Worm (Caenorhabditis elegans): Measurements from ENCODE around the gene F11G11.15.

DNA sequence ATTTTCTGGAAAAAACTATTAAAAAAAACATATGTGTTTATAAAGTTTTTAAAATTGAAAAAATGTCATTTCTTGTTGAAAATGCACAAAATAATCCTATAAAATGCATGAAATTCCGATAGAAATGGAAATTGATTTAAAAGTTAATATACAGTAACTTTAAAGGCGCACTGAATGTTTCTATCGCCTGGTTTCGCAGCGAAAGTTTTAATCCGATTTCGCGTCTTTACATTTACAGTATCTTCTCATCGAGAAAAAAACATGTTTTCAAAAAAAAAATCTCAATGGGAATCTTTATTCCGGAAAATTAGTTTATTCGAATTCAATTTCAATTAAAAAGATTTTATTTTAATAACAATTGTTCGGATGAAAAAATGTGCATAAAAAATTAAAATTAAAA lies 39.6 kb downstream of the F11G11.15 start, which contains the start of gene R05F9.11:
- TF ChIP-seq ama-1 (optimal IDR thresholded peaks at IDR 0.05) (no peak), nhr-11 (tag; optimal IDR thresholded peaks at IDR 0.05) (no peak), alr-1 (tag; optimal IDR thresholded peaks at IDR 0.05) (no peak), unc-39 (tag; optimal IDR thresholded peaks at IDR 0.05) (no peak), nhr-77 (tag; optimal IDR thresholded peaks at IDR 0.05) (no peak), nhr-237 (tag; optimal IDR thresholded peaks at IDR 0.05) (no peak), zag-1 (tag; optimal IDR thresholded peaks at IDR 0.05) (no peak), ztf-11 (tag; optimal IDR thresholded peaks at IDR 0.05) (no peak), unc-55 (GFP tag; optimal IDR thresholded peaks at IDR 0.05) (no peak)
